Worm (Caenorhabditis elegans) whole organism, midembryonic: Measurements from ENCODE around the gene F13H10.9.

ENCODE experiments used
- flt-1 ChIP-seq: fragments of 200-800 bp; sonication (Bioruptor generic); IDR thresholded peaks from 2 replicates; pipeline ENCODE4 v1.3.6; 2022; ENCODE audit warnings: missing genetic modification characterization, missing compliant biosample characterization
- klf-2 ChIP-seq: fragments of 200-800 bp; sonication (Bioruptor generic); conservative IDR thresholded peaks from 2 replicates; pipeline ENCODE4 v1.3.6; 2022; ENCODE audit warnings: missing genetic modification reagents, missing genetic modification characterization, missing compliant biosample characterization
- ztf-23 ChIP-seq: fragments of 200-800 bp; sonication (Bioruptor generic); IDR thresholded peaks from 2 replicates; pipeline ENCODE4 v1.3.6; 2022; ENCODE audit warnings: missing genetic modification reagents, missing genetic modification characterization, missing compliant biosample characterization

DNA sequence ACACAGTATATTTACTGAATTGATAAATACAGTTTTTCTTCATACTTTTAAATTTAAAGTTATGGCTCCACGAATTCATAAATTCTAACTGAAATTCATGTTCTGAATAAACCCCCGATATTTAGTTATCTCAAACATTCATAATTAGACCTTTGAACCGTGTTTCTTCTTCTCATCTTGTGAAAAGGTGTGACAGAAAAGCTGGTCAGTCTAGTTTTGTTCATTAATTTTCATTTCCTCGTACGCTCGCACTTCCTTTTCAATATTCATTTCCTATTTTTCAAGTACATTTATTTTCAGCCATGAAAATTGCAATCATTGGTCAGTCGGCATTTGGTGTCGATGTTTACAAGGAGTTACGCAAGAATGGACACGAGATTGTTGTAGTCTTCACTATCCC, 20.6 kb downstream of the F13H10.9 start, which contains the start of gene alh-3:
- no peak for TF ChIP-seq klf-2 (GFP tag; lab: Robert Waterston, UW)
- TF ChIP-seq ztf-23 (GFP tag; lab: Robert Waterston, UW): no peak
- TF ChIP-seq flt-1 (GFP tag; lab: Robert Waterston, UW): no peak
